Fruit fly (Drosophila melanogaster) whole organism, prepupa: ENCODE results near the gene CG5968.

Source experiments
- CG10631 ChIP-seq: fragments of 200-800 bp; sonication (Bioruptor generic); optimal IDR thresholded peaks from 2 replicates; lab custom pipeline; 2016; ENCODE audit warnings: missing biosample characterization, missing genetic modification characterization
- CG10669 ChIP-seq: fragments of 200-800 bp; sonication (Bioruptor generic); optimal IDR thresholded peaks from 3 replicates; lab custom pipeline; 2018; ENCODE audit warnings: missing biosample characterization, mild to moderate bottlenecking, missing genetic modification characterization, moderate library complexity
- CG11762 ChIP-seq: fragments of 200-800 bp; sonication (Bioruptor generic); optimal IDR thresholded peaks from 3 replicates; lab custom pipeline; 2016; ENCODE audit warnings: missing biosample characterization, missing genetic modification characterization; ENCODE audit not compliant: insufficient read depth
- CG15336 ChIP-seq: fragments of 200-800 bp; sonication (Bioruptor generic); IDR thresholded peaks from 2 replicates; pipeline ENCODE4 v1.3.6; 2022; ENCODE audit warnings: missing biosample characterization, missing genetic modification characterization
- CG1621 ChIP-seq: fragments of 200-800 bp; sonication (Bioruptor generic); optimal IDR thresholded peaks from 3 replicates; lab custom pipeline; 2018; ENCODE audit warnings: missing biosample characterization, mild to moderate bottlenecking, missing genetic modification characterization
- CG16779 ChIP-seq: fragments of 200-800 bp; sonication (Bioruptor generic); optimal IDR thresholded peaks from 3 replicates; lab custom pipeline; 2017; ENCODE audit warnings: missing biosample characterization, mild to moderate bottlenecking, missing genetic modification characterization
- CG3032 ChIP-seq: fragments of 200-800 bp; optimal IDR thresholded peaks from 2 replicates; lab custom pipeline; 2019; ENCODE audit warnings: missing biosample characterization, mild to moderate bottlenecking, missing genetic modification characterization, moderate library complexity
- CG31627 ChIP-seq: fragments of 200-800 bp; sonication (Bioruptor generic); optimal IDR thresholded peaks from 3 replicates; lab custom pipeline; 2016; ENCODE audit warnings: missing biosample characterization, missing genetic modification characterization
- CG34406 ChIP-seq: fragments of 200-800 bp; sonication (Bioruptor generic); optimal IDR thresholded peaks from 3 replicates; lab custom pipeline; 2016; ENCODE audit warnings: missing biosample characterization, missing genetic modification characterization
- CG3919 ChIP-seq: fragments of 200-800 bp; sonication (Bioruptor generic); optimal IDR thresholded peaks from 3 replicates; lab custom pipeline; 2016; ENCODE audit warnings: missing biosample characterization, missing genetic modification characterization
- CG4318 ChIP-seq: fragments of 200-800 bp; sonication (Bioruptor generic); optimal IDR thresholded peaks from 3 replicates; lab custom pipeline; 2017; ENCODE audit warnings: missing biosample characterization, mild to moderate bottlenecking, missing genetic modification characterization
- CG6163 ChIP-seq: fragments of 200-800 bp; sonication (Bioruptor generic); IDR thresholded peaks from 3 replicates; pipeline ENCODE4 v1.3.6; 2022; ENCODE audit warnings: missing biosample characterization, missing genetic modification characterization
- CG6808 ChIP-seq: fragments of 200-800 bp; sonication (Bioruptor generic); optimal IDR thresholded peaks from 3 replicates; lab custom pipeline; 2017; ENCODE audit warnings: missing biosample characterization, missing genetic modification characterization, mild to moderate bottlenecking, moderate library complexity, missing genetic modification reagents
- CG6854 ChIP-seq: fragments of 200-800 bp; sonication (Bioruptor generic); optimal IDR thresholded peaks from 2 replicates; lab custom pipeline; 2017; ENCODE audit warnings: missing biosample characterization, mild to moderate bottlenecking, missing genetic modification characterization
- CG7368 ChIP-seq: fragments of 200-800 bp; sonication (Bioruptor generic); optimal IDR thresholded peaks from 3 replicates; lab custom pipeline; 2016; ENCODE audit warnings: missing biosample characterization, missing genetic modification characterization
- CG8119 ChIP-seq: fragments of 200-800 bp; sonication (Bioruptor generic); IDR thresholded peaks from 3 replicates; pipeline ENCODE4 v1.3.6; 2022; ENCODE audit warnings: missing biosample characterization, missing genetic modification characterization
- CG8319 ChIP-seq: fragments of 200-800 bp; sonication (Bioruptor generic); optimal IDR thresholded peaks from 3 replicates; lab custom pipeline; 2016; ENCODE audit warnings: missing biosample characterization, missing genetic modification characterization
- CG8632 ChIP-seq: fragments of 200-800 bp; sonication (Bioruptor generic); optimal IDR thresholded peaks from 3 replicates; lab custom pipeline; 2016; ENCODE audit warnings: missing biosample characterization, missing genetic modification characterization
- CG9139 ChIP-seq: fragments of 200-800 bp; sonication (Bioruptor generic); optimal IDR thresholded peaks from 3 replicates; lab custom pipeline; 2017; ENCODE audit warnings: missing biosample characterization, mild to moderate bottlenecking, missing genetic modification characterization
- Eip75B ChIP-seq: fragments of 200-800 bp; sonication (Bioruptor generic); optimal IDR thresholded peaks from 3 replicates; lab custom pipeline; 2016; ENCODE audit warnings: missing biosample characterization, missing genetic modification characterization
- Ets96B ChIP-seq: fragments of 200-800 bp; optimal IDR thresholded peaks from 2 replicates; lab custom pipeline; 2019; ENCODE audit warnings: missing biosample characterization, mild to moderate bottlenecking, missing genetic modification characterization, moderate library complexity
- Gug ChIP-seq: fragments of 200-800 bp; sonication (Bioruptor generic); IDR thresholded peaks from 2 replicates; pipeline ENCODE4 v1.3.6; 2022; ENCODE audit warnings: missing biosample characterization, missing genetic modification characterization
- Hr38 ChIP-seq: sonication (Bioruptor generic); optimal IDR thresholded peaks from 2 replicates; lab custom pipeline; 2016; ENCODE audit warnings: missing biosample characterization, missing genetic modification characterization
- Hr39 ChIP-seq: fragments of 200-800 bp; sonication (Bioruptor generic); optimal IDR thresholded peaks from 2 replicates; lab custom pipeline; 2016; ENCODE audit warnings: missing biosample characterization, missing genetic modification characterization
- Hr4 ChIP-seq: fragments of 200-800 bp; sonication (Bioruptor generic); optimal IDR thresholded peaks from 3 replicates; lab custom pipeline; 2016; ENCODE audit warnings: missing biosample characterization, missing genetic modification characterization
- Met ChIP-seq: fragments of 200-800 bp; sonication (Bioruptor generic); optimal IDR thresholded peaks from 3 replicates; lab custom pipeline; 2016; ENCODE audit warnings: missing biosample characterization, missing genetic modification characterization
- Smox ChIP-seq: fragments of 200-800 bp; sonication (Bioruptor generic); optimal IDR thresholded peaks from 3 replicates; lab custom pipeline; 2016; ENCODE audit warnings: missing biosample characterization, missing genetic modification characterization
- Sox102F ChIP-seq: fragments of 200-800 bp; sonication (Bioruptor generic); optimal IDR thresholded peaks from 2 replicates; lab custom pipeline; 2016; ENCODE audit warnings: missing biosample characterization, mild to moderate bottlenecking, missing genetic modification characterization
- Sox14 ChIP-seq: fragments of 200-800 bp; sonication (Bioruptor generic); optimal IDR thresholded peaks from 3 replicates; lab custom pipeline; 2016; ENCODE audit warnings: missing biosample characterization, missing genetic modification characterization
- Sox15 ChIP-seq: fragments of 200-800 bp; sonication (Bioruptor generic); optimal IDR thresholded peaks from 3 replicates; lab custom pipeline; 2016; ENCODE audit warnings: missing biosample characterization, missing genetic modification characterization
- achi ChIP-seq: fragments of 200-800 bp; sonication (Bioruptor generic); optimal IDR thresholded peaks from 3 replicates; lab custom pipeline; 2016; ENCODE audit warnings: missing biosample characterization, missing genetic modification characterization
- acj6 ChIP-seq: fragments of 200-800 bp; sonication (Bioruptor generic); optimal IDR thresholded peaks from 3 replicates; lab custom pipeline; 2016; ENCODE audit warnings: missing biosample characterization, missing genetic modification characterization
- cyc ChIP-seq: fragments of 200-800 bp; sonication (Bioruptor generic); optimal IDR thresholded peaks from 3 replicates; lab custom pipeline; 2016; ENCODE audit warnings: missing biosample characterization, missing genetic modification characterization
- dac ChIP-seq: fragments of 200-800 bp; sonication (Bioruptor generic); optimal IDR thresholded peaks from 2 replicates; lab custom pipeline; 2017; ENCODE audit warnings: missing biosample characterization, mild to moderate bottlenecking, missing genetic modification characterization
- dsx ChIP-seq: fragments of 200-800 bp; optimal IDR thresholded peaks from 3 replicates; lab custom pipeline; 2019; ENCODE audit warnings: missing biosample characterization, mild to moderate bottlenecking, missing genetic modification characterization, moderate library complexity; ENCODE audit not compliant: poor library complexity, severe bottlenecking
- eg ChIP-seq: fragments of 200-800 bp; sonication (Bioruptor generic); IDR thresholded peaks from 3 replicates; pipeline ENCODE4 v1.3.6; 2022; ENCODE audit warnings: missing biosample characterization, missing genetic modification characterization
- esn ChIP-seq: fragments of 200-800 bp; sonication (Bioruptor generic); optimal IDR thresholded peaks from 2 replicates; lab custom pipeline; 2016; ENCODE audit warnings: missing biosample characterization, mild to moderate bottlenecking, missing genetic modification characterization, moderate library complexity
- fd59A ChIP-seq: fragments of 200-800 bp; sonication (Bioruptor generic); optimal IDR thresholded peaks from 2 replicates; lab custom pipeline; 2017; ENCODE audit warnings: missing biosample characterization, mild to moderate bottlenecking, missing genetic modification characterization, missing genetic modification reagents
- fd85E ChIP-seq: fragments of 200-800 bp; sonication (Bioruptor generic); optimal IDR thresholded peaks from 3 replicates; lab custom pipeline; 2016; ENCODE audit warnings: missing biosample characterization, missing genetic modification characterization
- fkh ChIP-seq: fragments of 200-800 bp; sonication (Bioruptor generic); optimal IDR thresholded peaks from 3 replicates; lab custom pipeline; 2017; ENCODE audit warnings: missing biosample characterization, mild to moderate bottlenecking, missing genetic modification characterization, moderate library complexity
- pdm3 ChIP-seq: fragments of 200-800 bp; sonication (Bioruptor generic); optimal IDR thresholded peaks from 3 replicates; lab custom pipeline; 2016; ENCODE audit warnings: missing biosample characterization, missing genetic modification characterization
- salr ChIP-seq, 2 experiments: fragments of 200-800 bp; sonication (Bioruptor generic); optimal IDR thresholded peaks; 3 replicates each; lab custom pipeline; 2016 to 2018; ENCODE audit warnings: missing biosample characterization in 2 of 2, missing genetic modification characterization in 2 of 2, mild to moderate bottlenecking in 1 of 2
- spab ChIP-seq: fragments of 200-800 bp; sonication (Bioruptor generic); optimal IDR thresholded peaks from 2 replicates; lab custom pipeline; 2017; ENCODE audit warnings: missing biosample characterization, mild to moderate bottlenecking, missing genetic modification characterization, missing genetic modification reagents
- ss ChIP-seq, 2 experiments: fragments of 200-800 bp; sonication (Bioruptor generic); optimal IDR thresholded peaks; 2 replicates in 1 of 2; 3 replicates in 1 of 2; lab custom pipeline; 2017 to 2018; ENCODE audit warnings: mild to moderate bottlenecking in 2 of 2, missing biosample characterization in 2 of 2, missing genetic modification characterization in 2 of 2, moderate library complexity in 1 of 2
- svp ChIP-seq: fragments of 200-800 bp; sonication (Bioruptor generic); peaks from one replicate; lab custom pipeline; 2016; ENCODE audit warnings: missing biosample characterization, missing genetic modification characterization
- topi ChIP-seq: fragments of 200-800 bp; sonication (Bioruptor generic); optimal IDR thresholded peaks from 3 replicates; lab custom pipeline; 2016; ENCODE audit warnings: missing biosample characterization, missing genetic modification characterization
- vri ChIP-seq: fragments of 200-800 bp; sonication (Bioruptor generic); optimal IDR thresholded peaks from 3 replicates; lab custom pipeline; 2016; ENCODE audit warnings: missing biosample characterization, mild to moderate bottlenecking, missing genetic modification characterization

CG5968 gene

dm6 chr2L:16591480-16591879, 41.7 kb upstream of the CG5968 start (continued):
- no peak for TF ChIP-seq dac (GFP tag; lab: Kevin White, UChicago)
- peak; percentile 55 for TF ChIP-seq achi (GFP tag; lab: Kevin White, UChicago)
- peak; percentile 61 for TF ChIP-seq spab (GFP tag; lab: Kevin White, UChicago)
- TF ChIP-seq Hr39 (GFP tag; lab: Kevin White, UChicago), result no peak
- TF ChIP-seq fd59A (GFP tag; lab: Kevin White, UChicago), result peak; percentile 82
- TF ChIP-seq CG16779, result peak; percentile 69
- TF ChIP-seq, all 60 proteins: peak for 34

- peak; percentile 19 for TF ChIP-seq CG6854
- TF ChIP-seq CG6808 (GFP tag; lab: Kevin White, UChicago), result peak; percentile 53
- no peak for TF ChIP-seq Eip75B (GFP tag; lab: Kevin White, UChicago)
- peak; percentile 21 for TF ChIP-seq pdm3 (GFP tag; lab: Kevin White, UChicago)
- TF ChIP-seq CG10631 (GFP tag; lab: Kevin White, UChicago), result peak; percentile 84
- TF ChIP-seq CG15336 (GFP tag; lab: Robert Waterston, UW), result peak; percentile 16; the same call in 1 of the 2 replicates
- no peak for TF ChIP-seq topi (GFP tag; lab: Kevin White, UChicago)
- TF ChIP-seq Gug (GFP tag; lab: Robert Waterston, UW), result no peak
- no peak for TF ChIP-seq esn (GFP tag; lab: Kevin White, UChicago)
- TF ChIP-seq vri (GFP tag; lab: Kevin White, UChicago), result no peak
- TF ChIP-seq dsx (GFP tag; lab: Kevin White, UChicago), result peak; percentile 84
- no peak for TF ChIP-seq dac (GFP tag; lab: Kevin White, UChicago)
- TF ChIP-seq CG10669, result peak; percentile 83
- no peak for TF ChIP-seq svp (GFP tag; lab: Kevin White, UChicago)
- TF ChIP-seq Ets96B, result peak; percentile 87
- no peak for TF ChIP-seq Sox102F (GFP tag; lab: Kevin White, UChicago)
- TF ChIP-seq Hr39 (GFP tag; lab: Kevin White, UChicago), result no peak
- no peak for TF ChIP-seq fd85E
- TF ChIP-seq CG3919 (GFP tag; lab: Kevin White, UChicago), result peak; percentile 59
- TF ChIP-seq fd59A (GFP tag; lab: Kevin White, UChicago), result peak; percentile 65
- peak; percentile 60 for TF ChIP-seq CG34406 (GFP tag; lab: Kevin White, UChicago)
- TF ChIP-seq CG7368, result peak; percentile 56
- TF ChIP-seq salr (GFP tag; optimal IDR thresholded peaks at IDR 0.05; lab: Kevin White, UChicago), result peak; percentile 20 to 47
- TF ChIP-seq CG6163, result peak; percentile 84; the same call in 2 of the 3 replicates
- no peak for TF ChIP-seq Smox
- TF ChIP-seq Hr38 (GFP tag; lab: Kevin White, UChicago), result no peak
- peak; percentile 47; the same call in 2 of the 3 replicates for TF ChIP-seq CG8119 (GFP tag; lab: Robert Waterston, UW)
- TF ChIP-seq acj6 (GFP tag; lab: Kevin White, UChicago), result peak; percentile 59
- peak; percentile 11 for TF ChIP-seq Sox15 (GFP tag; lab: Kevin White, UChicago)
- TF ChIP-seq CG31627, result no peak
- no peak for TF ChIP-seq Sox14 (GFP tag; lab: Kevin White, UChicago)
- TF ChIP-seq CG16779, result peak; percentile 55
- peak; percentile 90 for TF ChIP-seq spab (GFP tag; lab: Kevin White, UChicago)
- peak; percentile 89 for TF ChIP-seq CG9139 (GFP tag; lab: Kevin White, UChicago)
- peak; percentile 70 for TF ChIP-seq CG11762 (GFP tag; lab: Kevin White, UChicago)
- TF ChIP-seq CG1621 (tag; lab: Kevin White, UChicago), result peak; percentile 76
- TF ChIP-seq CG8319 (GFP tag; lab: Kevin White, UChicago), result peak; percentile 69
- TF ChIP-seq CG3032 (tag; lab: Kevin White, UChicago), result peak; percentile 90
- no peak for TF ChIP-seq Hr4 (GFP tag; lab: Kevin White, UChicago)
- TF ChIP-seq CG4318 (GFP tag; lab: Kevin White, UChicago), result no peak
- TF ChIP-seq fkh (GFP tag; lab: Kevin White, UChicago), result no peak
- TF ChIP-seq CG8632 (GFP tag; lab: Kevin White, UChicago), result peak; percentile 53
- peak; percentile 80 to 88 for TF ChIP-seq ss (GFP tag; optimal IDR thresholded peaks at IDR 0.05; lab: Kevin White, UChicago)
- no peak for TF ChIP-seq Met
- 0 out of 3 replicates have a peak, but pooled peaks have one; percentile 27 for TF ChIP-seq eg
- TF ChIP-seq cyc, result no peak
Observed at dm6 chr2L:16590345-16591107, 40.8 kb upstream of the CG5968 start.
